Worm (Caenorhabditis elegans) whole organism, L2 larva: ENCODE results near the gene W07G4.8.

Experiments
- C34F6.9 ChIP-seq: fragments of 150-350 bp; optimal IDR thresholded peaks from 2 replicates; lab custom pipeline; 2014; ENCODE audit warnings: missing biosample characterization, missing genetic modification characterization
- F13H6.1 ChIP-seq: sonication (generic microtip); optimal IDR thresholded peaks from 2 replicates; lab custom pipeline; 2016; ENCODE audit warnings: missing genetic modification characterization, missing compliant biosample characterization
- R02D3.7 ChIP-seq: fragments of 150-350 bp; optimal IDR thresholded peaks from 2 replicates; lab custom pipeline; 2014; ENCODE audit warnings: missing biosample characterization, missing genetic modification characterization
- Y55F3AM.14 ChIP-seq: fragments of 200-800 bp; sonication (Bioruptor generic); optimal IDR thresholded peaks from 2 replicates; lab custom pipeline; 2018; ENCODE audit warnings: mild to moderate bottlenecking, missing genetic modification characterization, missing compliant biosample characterization
- ZK546.5 ChIP-seq: sonication (generic microtip); optimal IDR thresholded peaks from 2 replicates; lab custom pipeline; 2017; ENCODE audit warnings: missing biosample characterization, missing genetic modification characterization
- alr-1 ChIP-seq: fragments of 150-350 bp; optimal IDR thresholded peaks from 2 replicates; lab custom pipeline; 2014; ENCODE audit warnings: missing biosample characterization, missing genetic modification characterization
- aly-2 ChIP-seq: fragments of 150-350 bp; optimal IDR thresholded peaks from 2 replicates; lab custom pipeline; 2014; ENCODE audit warnings: missing biosample characterization, missing genetic modification characterization
- ama-1 ChIP-seq: fragments of 150-350 bp; optimal IDR thresholded peaks from 2 replicates; lab custom pipeline; 2018; ENCODE audit warnings: inconsistent platforms
- blmp-1 ChIP-seq: sonication (generic microtip); optimal IDR thresholded peaks from 2 replicates; lab custom pipeline; 2017; ENCODE audit warnings: missing genetic modification characterization, mild to moderate bottlenecking, missing compliant biosample characterization, antibody characterized with exemption, moderate library complexity; ENCODE audit not compliant: insufficient read depth
- ceh-16 ChIP-seq: fragments of 150-350 bp; optimal IDR thresholded peaks from 2 replicates; lab custom pipeline; 2014; ENCODE audit warnings: missing biosample characterization, missing genetic modification characterization
- ceh-82 ChIP-seq: fragments of 150-350 bp; optimal IDR thresholded peaks from 2 replicates; lab custom pipeline; 2014; ENCODE audit warnings: missing biosample characterization, missing genetic modification characterization
- crh-2 ChIP-seq: sonication (generic microtip); optimal IDR thresholded peaks from 2 replicates; lab custom pipeline; 2017; ENCODE audit warnings: missing biosample characterization, missing genetic modification characterization
- dmd-4 ChIP-seq: sonication (generic microtip); optimal IDR thresholded peaks from 2 replicates; lab custom pipeline; 2017; ENCODE audit warnings: missing biosample characterization, missing genetic modification characterization
- egl-27 ChIP-seq: sonication (generic microtip); optimal IDR thresholded peaks from 3 replicates; lab custom pipeline; 2017; ENCODE audit warnings: missing biosample characterization, missing genetic modification reagents, missing genetic modification characterization
- elt-1 ChIP-seq: fragments of 150-350 bp; optimal IDR thresholded peaks from 2 replicates; lab custom pipeline; 2014; ENCODE audit warnings: missing biosample characterization, missing genetic modification characterization
- elt-3 ChIP-seq: sonication (generic microtip); optimal IDR thresholded peaks from 2 replicates; lab custom pipeline; 2017; ENCODE audit warnings: missing biosample characterization, missing genetic modification characterization
- fos-1 ChIP-seq: fragments of 150-350 bp; optimal IDR thresholded peaks from 2 replicates; lab custom pipeline; 2014; ENCODE audit warnings: missing biosample characterization, missing genetic modification characterization
- gmeb-1 ChIP-seq: fragments of 150-350 bp; optimal IDR thresholded peaks from 2 replicates; lab custom pipeline; 2014; ENCODE audit warnings: missing biosample characterization, missing genetic modification characterization
- lin-11 ChIP-seq: fragments of 150-350 bp; sonication (generic microtip); optimal IDR thresholded peaks from 2 replicates; lab custom pipeline; 2014; ENCODE audit warnings: missing biosample characterization, missing genetic modification characterization, inconsistent platforms, mixed read lengths
- lin-13 ChIP-seq: fragments of 150-350 bp; optimal IDR thresholded peaks from 2 replicates; lab custom pipeline; 2014; ENCODE audit warnings: missing biosample characterization, missing genetic modification reagents, missing genetic modification characterization
- lin-39 ChIP-seq: fragments of 150-350 bp; optimal IDR thresholded peaks from 2 replicates; lab custom pipeline; 2014; ENCODE audit warnings: missing biosample characterization, missing genetic modification reagents, missing genetic modification characterization
- lsy-2 ChIP-seq, 2 experiments: fragments of 150-350 bp in 1 of 2; sonication (generic microtip) in 1 of 2; optimal IDR thresholded peaks; 2 replicates each; lab custom pipeline; 2014 to 2017; ENCODE audit warnings: missing biosample characterization in 2 of 2, missing genetic modification characterization in 2 of 2
- mab-5 ChIP-seq: fragments of 150-350 bp; optimal IDR thresholded peaks from 2 replicates; lab custom pipeline; 2014; ENCODE audit warnings: missing biosample characterization, missing genetic modification characterization
- mbf-1 ChIP-seq: sonication (generic microtip); optimal IDR thresholded peaks from 2 replicates; lab custom pipeline; 2017; ENCODE audit warnings: missing biosample characterization, missing genetic modification characterization
- mdl-1 ChIP-seq, 2 experiments: fragments of 150-350 bp in 1 of 2; sonication (generic microtip) in 1 of 2; optimal IDR thresholded peaks; 2 replicates each; lab custom pipeline; 2017; ENCODE audit warnings: missing biosample characterization in 2 of 2, missing genetic modification characterization in 2 of 2
- nhr-10 ChIP-seq: sonication (generic microtip); optimal IDR thresholded peaks from 2 replicates; lab custom pipeline; 2017; ENCODE audit warnings: missing biosample characterization, missing genetic modification characterization
- nhr-11 ChIP-seq: fragments of 150-350 bp; optimal IDR thresholded peaks from 2 replicates; lab custom pipeline; 2014; ENCODE audit warnings: missing biosample characterization, missing genetic modification characterization
- nhr-12 ChIP-seq: fragments of 150-350 bp; optimal IDR thresholded peaks from 2 replicates; lab custom pipeline; 2014; ENCODE audit warnings: missing biosample characterization, missing genetic modification characterization
- nhr-129 ChIP-seq: fragments of 150-350 bp; optimal IDR thresholded peaks from 2 replicates; lab custom pipeline; 2014; ENCODE audit warnings: missing biosample characterization, missing genetic modification characterization
- nhr-21 ChIP-seq: fragments of 150-350 bp; optimal IDR thresholded peaks from 2 replicates; lab custom pipeline; 2014; ENCODE audit warnings: missing biosample characterization, missing genetic modification characterization
- nhr-23 ChIP-seq: fragments of 150-350 bp; optimal IDR thresholded peaks from 2 replicates; lab custom pipeline; 2014; ENCODE audit warnings: missing biosample characterization, missing genetic modification reagents, missing genetic modification characterization
- nhr-237 ChIP-seq: fragments of 150-350 bp; optimal IDR thresholded peaks from 2 replicates; lab custom pipeline; 2014; ENCODE audit warnings: missing biosample characterization, missing genetic modification characterization
- nhr-25 ChIP-seq: fragments of 150-350 bp; sonication (generic microtip); optimal IDR thresholded peaks from 3 replicates; lab custom pipeline; 2014; ENCODE audit warnings: missing biosample characterization, missing genetic modification characterization
- nhr-6 ChIP-seq: fragments of 150-350 bp; optimal IDR thresholded peaks from 2 replicates; lab custom pipeline; 2014; ENCODE audit warnings: missing biosample characterization, missing genetic modification characterization
- nhr-77 ChIP-seq: fragments of 150-350 bp; optimal IDR thresholded peaks from 2 replicates; lab custom pipeline; 2014; ENCODE audit warnings: missing biosample characterization, missing genetic modification characterization
- peb-1 ChIP-seq: fragments of 150-350 bp; optimal IDR thresholded peaks from 2 replicates; lab custom pipeline; 2014; ENCODE audit warnings: missing biosample characterization, missing genetic modification characterization
- sem-4 ChIP-seq: fragments of 150-350 bp; optimal IDR thresholded peaks from 2 replicates; lab custom pipeline; 2014; ENCODE audit warnings: missing biosample characterization, missing genetic modification reagents, missing genetic modification characterization
- skn-1 ChIP-seq: sonication (generic microtip); optimal IDR thresholded peaks from 2 replicates; lab custom pipeline; 2017; ENCODE audit warnings: missing biosample characterization, missing genetic modification characterization
- sma-3 ChIP-seq: sonication (generic microtip); optimal IDR thresholded peaks from 2 replicates; lab custom pipeline; 2016; ENCODE audit warnings: missing genetic modification reagents, missing genetic modification characterization, missing compliant biosample characterization
- sma-9 ChIP-seq, 2 experiments: fragments of 150-350 bp in 1 of 2; sonication (generic microtip) in 1 of 2; optimal IDR thresholded peaks; 2 replicates each; lab custom pipeline; 2014 to 2016; ENCODE audit warnings: missing genetic modification characterization in 2 of 2, mild to moderate bottlenecking in 1 of 2, missing biosample characterization in 1 of 2, missing compliant biosample characterization in 1 of 2, missing genetic modification reagents in 1 of 2, moderate library complexity in 1 of 2
- snpc-4 ChIP-seq: fragments of 150-350 bp; optimal IDR thresholded peaks from 2 replicates; lab custom pipeline; 2014; ENCODE audit warnings: missing biosample characterization, missing genetic modification characterization
- unc-39 ChIP-seq: fragments of 150-350 bp; optimal IDR thresholded peaks from 2 replicates; lab custom pipeline; 2014; ENCODE audit warnings: missing biosample characterization, missing genetic modification characterization
- unc-55 ChIP-seq: fragments of 150-350 bp; sonication (generic microtip); optimal IDR thresholded peaks from 3 replicates; lab custom pipeline; 2014; ENCODE audit warnings: missing biosample characterization, missing genetic modification reagents, missing genetic modification characterization
- unc-62 ChIP-seq: fragments of 150-350 bp; optimal IDR thresholded peaks from 2 replicates; lab custom pipeline; 2014; ENCODE audit warnings: missing biosample characterization, missing genetic modification reagents, missing genetic modification characterization
- zag-1 ChIP-seq: fragments of 150-350 bp; optimal IDR thresholded peaks from 2 replicates; lab custom pipeline; 2014; ENCODE audit warnings: missing biosample characterization, missing genetic modification characterization
- ztf-1 ChIP-seq: fragments of 200-800 bp; sonication (Bioruptor generic); conservative IDR thresholded peaks from 2 replicates; pipeline ENCODE4 v1.3.6; 2022; ENCODE audit warnings: missing genetic modification characterization, missing compliant biosample characterization
- ztf-11 ChIP-seq: sonication (generic microtip); optimal IDR thresholded peaks from 2 replicates; lab custom pipeline; 2017; ENCODE audit warnings: missing biosample characterization, missing genetic modification characterization
- ztf-4 ChIP-seq: fragments of 150-350 bp; optimal IDR thresholded peaks from 2 replicates; lab custom pipeline; 2014; ENCODE audit warnings: missing biosample characterization, missing genetic modification characterization

The W07G4.8 gene

DNA sequence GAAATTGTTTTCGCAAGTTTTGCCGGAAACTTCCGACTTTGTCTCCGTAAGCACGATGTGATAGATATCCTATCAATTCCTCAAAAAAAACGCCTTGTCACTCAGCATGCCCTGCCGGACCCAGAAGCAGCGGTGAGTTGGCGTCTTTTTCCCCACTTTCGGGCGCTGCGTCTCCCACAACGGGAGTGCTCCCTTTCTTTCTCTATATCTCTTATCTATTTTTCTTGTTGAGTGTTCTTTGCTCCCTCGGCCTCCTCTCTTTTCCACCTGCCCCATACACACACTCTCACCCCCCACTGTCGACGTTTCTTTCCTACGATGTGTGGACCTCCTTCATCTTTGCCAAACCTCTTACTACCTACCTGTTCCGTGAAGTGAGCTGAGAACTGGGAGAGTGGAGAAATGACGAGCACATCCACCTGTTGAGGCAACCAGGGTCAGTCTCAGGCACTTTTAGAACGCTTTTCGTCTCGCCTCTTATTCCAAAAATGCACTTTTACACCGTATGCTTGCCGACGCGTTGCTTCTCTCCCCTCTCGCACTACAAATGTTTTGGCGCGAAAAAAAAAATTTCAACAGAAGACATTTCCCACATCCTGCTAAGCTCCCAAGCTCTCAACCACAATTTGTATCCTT, 36.7 kb upstream of the W07G4.8 start:
- TF ChIP-seq nhr-10 (tag; lab: Kevin White, UChicago) (no peak), sma-9 (GFP tag; optimal IDR thresholded peaks at IDR 0.05; lab: Kevin White, UChicago) (peak; percentile 93), sma-9 (tag; optimal IDR thresholded peaks at IDR 0.05; lab: Kevin White, UChicago) (no peak), ceh-82 (peak; percentile 2), unc-62 (GFP tag; lab: Kevin White, UChicago) (peak; percentile 30), nhr-21 (tag; lab: Kevin White, UChicago) (peak; percentile 27), mdl-1 (tag; optimal IDR thresholded peaks at IDR 0.05; lab: Kevin White, UChicago) (peak; percentile 13 to 26), nhr-23 (no peak), elt-1 (tag; lab: Kevin White, UChicago) (no peak), crh-2 (tag; lab: Kevin White, UChicago) (peak; percentile 88), nhr-6 (no peak), nhr-11 (tag; lab: Kevin White, UChicago) (no peak), nhr-237 (no peak), dmd-4 (no peak), C34F6.9 (tag; lab: Kevin White, UChicago) (peak; percentile 68), nhr-12 (no peak), lin-11 (tag; lab: Kevin White, UChicago) (peak; percentile 34), unc-39 (tag; lab: Kevin White, UChicago) (peak; percentile 45), fos-1 (tag; lab: Kevin White, UChicago) (peak; percentile 43), elt-3 (tag; lab: Kevin White, UChicago) (no peak), nhr-77 (tag; lab: Kevin White, UChicago) (no peak), ama-1 (lab: Kevin White, UChicago) (peak; percentile 60), ceh-16 (tag; lab: Kevin White, UChicago) (peak; percentile 61), zag-1 (tag; lab: Kevin White, UChicago) (peak; percentile 59), mbf-1 (no peak), alr-1 (tag; lab: Kevin White, UChicago) (no peak), ZK546.5 (tag; lab: Kevin White, UChicago) (no peak), mab-5 (tag; lab: Kevin White, UChicago) (no peak), Y55F3AM.14 (GFP tag; lab: Kevin White, UChicago) (no peak), lin-39 (peak; percentile 55), lsy-2 (tag; optimal IDR thresholded peaks at IDR 0.05; lab: Kevin White, UChicago) (peak; percentile 32 to 66), ztf-4 (tag; lab: Kevin White, UChicago) (peak; percentile 75), egl-27 (tag; lab: Kevin White, UChicago) (peak; percentile 64), unc-55 (peak; percentile 77), skn-1 (tag; lab: Kevin White, UChicago) (peak; percentile 24), ztf-11 (tag; lab: Kevin White, UChicago) (no peak), nhr-129 (tag; lab: Kevin White, UChicago) (peak; percentile 82), sma-3 (GFP tag; lab: Kevin White, UChicago) (peak; percentile 51), F13H6.1 (peak; percentile 91), sem-4 (peak; percentile 87), ztf-1 (GFP tag; lab: Robert Waterston, UW) (no peak), blmp-1 (tag; lab: Kevin White, UChicago) (no peak), R02D3.7 (tag; lab: Kevin White, UChicago) (no peak), lin-13 (GFP tag; lab: Kevin White, UChicago) (peak; percentile 73), gmeb-1 (tag; lab: Kevin White, UChicago) (no peak), peb-1 (no peak), snpc-4 (tag; lab: Kevin White, UChicago) (peak; percentile 47), nhr-25 (peak; percentile 57), aly-2 (tag; lab: Kevin White, UChicago) (no peak)
